Worm (Caenorhabditis elegans): Measurements from ENCODE around the gene C13A2.9.

C13A2.9 gene

ce11 chrV:7230847-7231246 is 33.1 kb downstream of the C13A2.9 start, which contains the start of the genes gei-6 and krr-1:
Gene gei-6, minus strand, starts transcription at chrV:7230848.
Gene krr-1, plus strand, starts transcription at chrV:7231190.
- TF ChIP-seq F13H6.1 (tag; optimal IDR thresholded peaks at IDR 0.05), result peak; percentile 44
- TF ChIP-seq ceh-22 (tag; optimal IDR thresholded peaks at IDR 0.05), result no peak
- no peak for TF ChIP-seq nhr-11 (tag; optimal IDR thresholded peaks at IDR 0.05)
- peak; percentile 79 for TF ChIP-seq gmeb-2 (tag; optimal IDR thresholded peaks at IDR 0.05)
- TF ChIP-seq unc-55 (GFP tag; optimal IDR thresholded peaks at IDR 0.05), result no peak
- no peak for TF ChIP-seq pag-3 (tag; optimal IDR thresholded peaks at IDR 0.05; ENCODE audit: borderline replicate concordance)
- TF ChIP-seq pros-1 (tag; optimal IDR thresholded peaks at IDR 0.05), result no peak
- TF ChIP-seq K09A11.1 (tag; optimal IDR thresholded peaks at IDR 0.05; ENCODE audit: insufficient read depth), result peak; percentile 93
- peak; percentile 74 for TF ChIP-seq lin-11 (tag; optimal IDR thresholded peaks at IDR 0.05)
- peak; percentile 65 for TF ChIP-seq hlh-8 (tag; optimal IDR thresholded peaks at IDR 0.05)
- TF ChIP-seq ceh-19 (GFP tag; optimal IDR thresholded peaks at IDR 0.05), result peak; percentile 83
- TF ChIP-seq npax-4 (tag; optimal IDR thresholded peaks at IDR 0.05), result peak; percentile 59
- TF ChIP-seq fax-1 (tag; optimal IDR thresholded peaks at IDR 0.05), result peak; percentile 78
- TF ChIP-seq pqm-1 (tag; optimal IDR thresholded peaks at IDR 0.05), result peak; percentile 58
- no peak for TF ChIP-seq mec-3 (tag; optimal IDR thresholded peaks at IDR 0.05; ENCODE audit: borderline replicate concordance)
- peak; percentile 41 for TF ChIP-seq hlh-13 (GFP tag; optimal IDR thresholded peaks at IDR 0.05)
- peak; percentile 58 for TF ChIP-seq syd-9 (tag; optimal IDR thresholded peaks at IDR 0.05)
- TF ChIP-seq ceh-31 (tag; optimal IDR thresholded peaks at IDR 0.05), result peak; percentile 75
- peak; percentile 86 for TF ChIP-seq ahr-1 (tag; optimal IDR thresholded peaks at IDR 0.05)
- TF ChIP-seq ceh-18 (tag; optimal IDR thresholded peaks at IDR 0.05), result no peak
- TF ChIP-seq eyg-1 (tag; optimal IDR thresholded peaks at IDR 0.05), result peak; percentile 68
- peak; percentile 81 for TF ChIP-seq che-1 (tag; optimal IDR thresholded peaks at IDR 0.05)
- no peak for TF ChIP-seq dve-1 (tag; optimal IDR thresholded peaks at IDR 0.05)
- peak; percentile 74 for TF ChIP-seq ceh-48 (tag; optimal IDR thresholded peaks at IDR 0.05)
- TF ChIP-seq hlh-30 (tag; optimal IDR thresholded peaks at IDR 0.05; ENCODE audit: insufficient read depth), result no peak
- peak; percentile 25 for TF ChIP-seq fkh-10 (GFP tag; optimal IDR thresholded peaks at IDR 0.05)
- TF ChIP-seq C38D4.7 (GFP tag; optimal IDR thresholded peaks at IDR 0.05), result peak; percentile 79
- TF ChIP-seq pha-4 (tag; optimal IDR thresholded peaks at IDR 0.05), result no peak
- peak; percentile 95 for TF ChIP-seq ceh-14 (tag; optimal IDR thresholded peaks at IDR 0.05)
- peak; percentile 16 for TF ChIP-seq ceh-9 (tag; optimal IDR thresholded peaks at IDR 0.05)
- peak; percentile 18 for TF ChIP-seq ceh-24 (tag; optimal IDR thresholded peaks at IDR 0.05)
- TF ChIP-seq unc-86 (tag; optimal IDR thresholded peaks at IDR 0.05), result peak; percentile 80
- TF ChIP-seq T23F11.4 (GFP tag; optimal IDR thresholded peaks at IDR 0.05), result peak; percentile 35
- no peak for TF ChIP-seq ama-1 (optimal IDR thresholded peaks at IDR 0.05)
- no peak for TF ChIP-seq dmd-4 (tag; optimal IDR thresholded peaks at IDR 0.05; ENCODE audit: borderline replicate concordance)
- peak; percentile 86 for TF ChIP-seq sox-4 (tag; optimal IDR thresholded peaks at IDR 0.05)
- TF ChIP-seq C08G9.2 (tag; optimal IDR thresholded peaks at IDR 0.05), result peak; percentile 71
- TF ChIP-seq unc-3 (GFP tag; conservative IDR thresholded peaks at IDR 0.05), result peak; percentile 86
- TF ChIP-seq unc-3 (tag; optimal IDR thresholded peaks at IDR 0.05), result peak; percentile 86
- TF ChIP-seq ceh-34 (tag; optimal IDR thresholded peaks at IDR 0.05), result peak; percentile 84
- TF ChIP-seq fkh-6 (tag; optimal IDR thresholded peaks at IDR 0.05), result peak; percentile 61
- peak; percentile 81 for TF ChIP-seq sox-2 (GFP tag; IDR thresholded peaks at IDR 0.05)
- peak; percentile 4 for TF ChIP-seq unc-42 (tag; optimal IDR thresholded peaks at IDR 0.05)
- peak; percentile 58 for TF ChIP-seq rnt-1 (tag; optimal IDR thresholded peaks at IDR 0.05)
- peak; percentile 85 for TF ChIP-seq nfya-1 (tag; optimal IDR thresholded peaks at IDR 0.05)
- peak; percentile 87 for TF ChIP-seq ref-2 (tag; optimal IDR thresholded peaks at IDR 0.05)
- peak; percentile 89 for TF ChIP-seq tbx-2 (tag; optimal IDR thresholded peaks at IDR 0.05)
- TF ChIP-seq lim-6 (tag; optimal IDR thresholded peaks at IDR 0.05), result no peak
- TF ChIP-seq hlh-15 (tag; optimal IDR thresholded peaks at IDR 0.05), result peak; percentile 63
- peak; percentile 36 for TF ChIP-seq hlh-6 (tag; optimal IDR thresholded peaks at IDR 0.05)
- peak; percentile 87 for TF ChIP-seq ztf-16 (tag; optimal IDR thresholded peaks at IDR 0.05)
- peak; percentile 95 for TF ChIP-seq elt-2 (tag; optimal IDR thresholded peaks at IDR 0.05)
- TF ChIP-seq ceh-30 (tag; optimal IDR thresholded peaks at IDR 0.05), result no peak
- TF ChIP-seq elt-4 (tag; optimal IDR thresholded peaks at IDR 0.05), result no peak
